Worm (Caenorhabditis elegans) whole organism, L4 larva: ENCODE results near the gene col-96.
A peak's percentile ranks its signal among the peaks of the same experiment; 100 is the strongest.

Experiments
- ceh-82 ChIP-seq: sonication (generic microtip); optimal IDR thresholded peaks from 2 replicates; lab custom pipeline; 2017; ENCODE audit warnings: missing biosample characterization, missing genetic modification characterization
- dmd-6 ChIP-seq: fragments of 200-800 bp; sonication (Bioruptor generic); IDR thresholded peaks from 2 replicates; pipeline ENCODE4 v1.3.6; 2022; ENCODE audit warnings: missing genetic modification reagents, missing genetic modification characterization, missing compliant biosample characterization
- dpl-1 ChIP-seq: fragments of 150-350 bp; optimal IDR thresholded peaks from 2 replicates; lab custom pipeline; 2014; ENCODE audit warnings: missing biosample characterization, missing genetic modification reagents, missing genetic modification characterization
- hlh-30 ChIP-seq: sonication (generic microtip); optimal IDR thresholded peaks from 2 replicates; lab custom pipeline; 2017; ENCODE audit warnings: antibody characterized with exemption, mild to moderate bottlenecking, missing genetic modification characterization, missing compliant biosample characterization; ENCODE audit not compliant: insufficient read depth
- madf-5 ChIP-seq, 2 experiments: fragments of 200-800 bp; sonication (Bioruptor generic); IDR thresholded peaks; 2 replicates each; pipeline ENCODE4 v1.3.6; 2022; ENCODE audit warnings: missing compliant biosample characterization in 2 of 2, missing genetic modification characterization in 2 of 2
- pha-4 ChIP-seq, 2 experiments: fragments of 150-350 bp in 1 of 2; fragments of 200-800 bp in 1 of 2; sonication (Bioruptor generic) in 1 of 2; IDR thresholded peaks in 1 of 2; optimal IDR thresholded peaks in 1 of 2; 2 replicates each; pipeline versions ENCODE4 v1.3.6 to Lab custom; 2014 to 2022; ENCODE audit warnings: missing genetic modification characterization in 2 of 2, missing genetic modification reagents in 2 of 2, missing biosample characterization in 1 of 2, missing compliant biosample characterization in 1 of 2
- set-16 ChIP-seq: fragments of 200-800 bp; sonication (Bioruptor generic); IDR thresholded peaks from 2 replicates; pipeline ENCODE4 v1.3.6; 2022; ENCODE audit warnings: missing genetic modification reagents, missing genetic modification characterization, missing compliant biosample characterization
- snpc-4 ChIP-seq: fragments of 150-350 bp; optimal IDR thresholded peaks from 2 replicates; lab custom pipeline; 2014; ENCODE audit warnings: missing biosample characterization, missing genetic modification characterization
- unc-39 ChIP-seq: sonication (generic microtip); optimal IDR thresholded peaks from 2 replicates; lab custom pipeline; 2017; ENCODE audit warnings: missing biosample characterization, missing genetic modification characterization
- unc-62 ChIP-seq, 3 experiments: fragments of 150-350 bp in 1 of 3; sonication (generic microtip); optimal IDR thresholded peaks in 2 of 3; peaks in 1 of 3; 1 replicate in 1 of 3; 2 replicates in 2 of 3; lab custom pipeline; 2014 to 2017; ENCODE audit warnings: missing biosample characterization in 3 of 3, missing genetic modification characterization in 3 of 3, missing genetic modification reagents in 3 of 3, missing genotype in 1 of 3

ce11 chrIII:11719400-11719875 lies 12.9 kb upstream of the col-96 start, which contains the start of the genes elb-1 and Y41C4A.11:
- TF ChIP-seq set-16 (GFP tag; lab: Robert Waterston, UW) = no peak
- no peak for TF ChIP-seq madf-5 (GFP tag; IDR thresholded peaks at IDR 0.05; lab: Robert Waterston, UW)
- peak; percentile 96 for TF ChIP-seq dpl-1 (GFP tag; lab: Kevin White, UChicago)
- no peak for TF ChIP-seq snpc-4 (tag; lab: Kevin White, UChicago)
- TF ChIP-seq dmd-6 (GFP tag; lab: Robert Waterston, UW) = no peak
- TF ChIP-seq unc-39 (tag; lab: Kevin White, UChicago) = no peak
- no peak for TF ChIP-seq unc-62 (GFP tag; optimal IDR thresholded peaks at IDR 0.05 in 1 of 2; lab: Kevin White, UChicago)
- no peak for TF ChIP-seq unc-62 (tag; optimal IDR thresholded peaks at IDR 0.05; lab: Kevin White, UChicago)
- peak; percentile 69 for TF ChIP-seq hlh-30 (tag; lab: Kevin White, UChicago)
- no peak for TF ChIP-seq ceh-82
- TF ChIP-seq pha-4 (GFP tag; IDR thresholded peaks at IDR 0.05; lab: Robert Waterston, UW) = no peak
- peak; percentile 88 for TF ChIP-seq pha-4 (tag; optimal IDR thresholded peaks at IDR 0.05; lab: Kevin White, UChicago)
